Worm (Caenorhabditis elegans): ENCODE data around the gene Y53G8AM.4.

The Y53G8AM.4 gene

DNA sequence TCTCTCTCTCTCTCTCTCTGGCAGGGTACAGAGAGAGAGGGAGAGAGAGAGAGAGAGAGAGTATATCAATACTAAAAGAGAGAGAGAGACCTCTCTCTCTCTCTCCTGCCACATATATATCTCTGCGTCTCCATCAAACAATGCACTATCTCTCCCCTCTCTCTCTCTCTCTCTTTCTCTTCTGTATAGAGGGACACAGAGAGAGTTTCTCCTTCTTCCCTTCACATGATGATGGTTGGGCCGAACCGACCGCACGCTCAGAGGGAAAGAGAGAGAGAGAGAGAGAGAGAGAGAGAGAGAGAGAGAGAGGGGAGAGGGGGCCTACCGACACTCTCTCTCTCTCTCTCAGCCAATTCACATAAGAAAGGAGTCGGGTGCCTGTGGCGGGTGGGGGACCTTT is 16.2 kb upstream of the Y53G8AM.4 start:
- TF ChIP-seq unc-55 (GFP tag; optimal IDR thresholded peaks at IDR 0.05) = peak; percentile 36
- TF ChIP-seq dmd-4 (tag; optimal IDR thresholded peaks at IDR 0.05) = no peak
- TF ChIP-seq crh-2 (tag; optimal IDR thresholded peaks at IDR 0.05) = peak; percentile 66
- no peak for TF ChIP-seq elt-1 (tag; optimal IDR thresholded peaks at IDR 0.05)
- no peak for TF ChIP-seq ZK546.5 (tag; optimal IDR thresholded peaks at IDR 0.05)
- TF ChIP-seq ztf-1 (GFP tag; conservative IDR thresholded peaks at IDR 0.05) = no peak
- TF ChIP-seq F13H6.1 (tag; optimal IDR thresholded peaks at IDR 0.05) = peak; percentile 91
- peak; percentile 84 for TF ChIP-seq nhr-25 (tag; optimal IDR thresholded peaks at IDR 0.05)
- no peak for TF ChIP-seq nhr-11 (tag; optimal IDR thresholded peaks at IDR 0.05)
- peak; percentile 49 for TF ChIP-seq snpc-4 (tag; optimal IDR thresholded peaks at IDR 0.05)
- no peak for TF ChIP-seq lin-39 (tag; optimal IDR thresholded peaks at IDR 0.05)
- no peak for TF ChIP-seq ztf-4 (tag; optimal IDR thresholded peaks at IDR 0.05)
- TF ChIP-seq sem-4 (tag; optimal IDR thresholded peaks at IDR 0.05) = peak; percentile 80
- TF ChIP-seq nhr-10 (tag; optimal IDR thresholded peaks at IDR 0.05) = no peak
- TF ChIP-seq skn-1 (tag; optimal IDR thresholded peaks at IDR 0.05) = no peak
- TF ChIP-seq nhr-21 (tag; optimal IDR thresholded peaks at IDR 0.05) = peak; percentile 32
- TF ChIP-seq Y55F3AM.14 (GFP tag; optimal IDR thresholded peaks at IDR 0.05) = no peak
- TF ChIP-seq peb-1 (tag; optimal IDR thresholded peaks at IDR 0.05) = no peak
- TF ChIP-seq fos-1 (tag; optimal IDR thresholded peaks at IDR 0.05) = peak; percentile 48
- no peak for TF ChIP-seq unc-39 (tag; optimal IDR thresholded peaks at IDR 0.05)
- peak; percentile 79 for TF ChIP-seq nhr-6 (tag; optimal IDR thresholded peaks at IDR 0.05)
- peak; percentile 19 for TF ChIP-seq egl-27 (tag; optimal IDR thresholded peaks at IDR 0.05)
- no peak for TF ChIP-seq alr-1 (tag; optimal IDR thresholded peaks at IDR 0.05)
- TF ChIP-seq ztf-11 (tag; optimal IDR thresholded peaks at IDR 0.05) = no peak
- peak; percentile 77 for TF ChIP-seq nhr-129 (tag; optimal IDR thresholded peaks at IDR 0.05)
- TF ChIP-seq zag-1 (tag; optimal IDR thresholded peaks at IDR 0.05) = no peak
- no peak for TF ChIP-seq ceh-82 (tag; optimal IDR thresholded peaks at IDR 0.05)
- TF ChIP-seq lin-11 (tag; optimal IDR thresholded peaks at IDR 0.05) = no peak
- no peak for TF ChIP-seq ceh-16 (tag; optimal IDR thresholded peaks at IDR 0.05)
- TF ChIP-seq sma-9 (GFP tag; optimal IDR thresholded peaks at IDR 0.05) = peak; percentile 63
- no peak for TF ChIP-seq sma-9 (tag; optimal IDR thresholded peaks at IDR 0.05)
- TF ChIP-seq R02D3.7 (tag; optimal IDR thresholded peaks at IDR 0.05) = no peak
- no peak for TF ChIP-seq unc-62 (GFP tag; optimal IDR thresholded peaks at IDR 0.05)
- no peak for TF ChIP-seq nhr-12 (tag; optimal IDR thresholded peaks at IDR 0.05)
- TF ChIP-seq blmp-1 (tag; optimal IDR thresholded peaks at IDR 0.05; ENCODE audit: insufficient read depth) = peak; percentile 85
- no peak for TF ChIP-seq nhr-77 (tag; optimal IDR thresholded peaks at IDR 0.05)
- no peak for TF ChIP-seq aly-2 (tag; optimal IDR thresholded peaks at IDR 0.05)
- no peak for TF ChIP-seq mbf-1 (tag; optimal IDR thresholded peaks at IDR 0.05)
- TF ChIP-seq mab-5 (tag; optimal IDR thresholded peaks at IDR 0.05) = no peak
- TF ChIP-seq lsy-2 (tag; optimal IDR thresholded peaks at IDR 0.05) = peak; percentile 25 to 77
- peak; percentile 67 for TF ChIP-seq sma-3 (GFP tag; optimal IDR thresholded peaks at IDR 0.05)
- TF ChIP-seq nhr-237 (tag; optimal IDR thresholded peaks at IDR 0.05) = no peak
- no peak for TF ChIP-seq mdl-1 (tag; optimal IDR thresholded peaks at IDR 0.05)
- peak; percentile 40 for TF ChIP-seq lin-13 (GFP tag; optimal IDR thresholded peaks at IDR 0.05)
- TF ChIP-seq gmeb-1 (tag; optimal IDR thresholded peaks at IDR 0.05) = peak; percentile 24
- TF ChIP-seq nhr-23 (tag; optimal IDR thresholded peaks at IDR 0.05) = no peak
- peak; percentile 70 for TF ChIP-seq C34F6.9 (tag; optimal IDR thresholded peaks at IDR 0.05)
- TF ChIP-seq elt-3 (tag; optimal IDR thresholded peaks at IDR 0.05) = no peak
- TF ChIP-seq ama-1 (optimal IDR thresholded peaks at IDR 0.05) = no peak

Data from whole organism, L2 larva.